Fruit fly (Drosophila melanogaster): ENCODE data around the gene Past1.
A peak's percentile ranks its signal among the peaks of the same experiment; 100 is the strongest.

The Past1 gene

dm6 chr3R:12717588-12718535, 20.7 kb downstream of the Past1 start (continued):
- TF ChIP-seq Taf1 (GFP tag; IDR thresholded peaks at IDR 0.05) (0 out of 2 replicates have a peak, but pooled peaks have one; percentile 23), ash1 (GFP tag; optimal IDR thresholded peaks at IDR 0.05) (no peak), Ets65A (GFP tag) (peak; percentile 66), sens (GFP tag) (peak; percentile 92), CG18619 (GFP tag; optimal IDR thresholded peaks at IDR 0.05) (peak; percentile 42), CG34422 (GFP tag; IDR thresholded peaks at IDR 0.05) (peak; percentile 37; the same call in 1 of the 3 replicates), dmrt99B (tag; optimal IDR thresholded peaks at IDR 0.05) (peak; percentile 70), CG13775 (GFP tag; optimal IDR thresholded peaks at IDR 0.05) (peak; percentile 41), Xbp1 (GFP tag; optimal IDR thresholded peaks at IDR 0.05) (peak; percentile 49), CG7357 (GFP tag; IDR thresholded peaks at IDR 0.05) (no peak; the same call in 2 of the 3 replicates), Nf-YB (GFP tag; optimal IDR thresholded peaks at IDR 0.05) (no peak), CG9932 (GFP tag; IDR thresholded peaks at IDR 0.05) (peak; percentile 64), CG4820 (GFP tag; optimal IDR thresholded peaks at IDR 0.05) (peak; percentile 2), pfk (GFP tag; optimal IDR thresholded peaks at IDR 0.05) (no peak), croc (GFP tag; conservative IDR thresholded peaks at IDR 0.05) (0 out of 3 replicates have a peak, but pooled peaks have one; percentile 32), dati (GFP tag; IDR thresholded peaks at IDR 0.05) (0 out of 2 replicates have a peak, but pooled peaks have one; percentile 29), ewg (GFP tag; optimal IDR thresholded peaks at IDR 0.05) (peak; percentile 82), CG16813 (GFP tag; IDR thresholded peaks at IDR 0.05; ENCODE audit: partially characterized antibody) (no peak), btn (GFP tag; optimal IDR thresholded peaks at IDR 0.05) (peak; percentile 10), NfI (GFP tag; optimal IDR thresholded peaks at IDR 0.05) (peak; percentile 47), gcm (GFP tag; optimal IDR thresholded peaks at IDR 0.05) (peak; percentile 27), exex (tag; optimal IDR thresholded peaks at IDR 0.05) (peak; percentile 63), CG31224 (GFP tag; IDR thresholded peaks at IDR 0.05) (0 out of 2 replicates have a peak, but pooled peaks have one; percentile 17), org-1 (GFP tag; optimal IDR thresholded peaks at IDR 0.05) (peak; percentile 9), Chrac-16 (GFP tag; optimal IDR thresholded peaks at IDR 0.05) (no peak), Meics (GFP tag; optimal IDR thresholded peaks at IDR 0.05) (peak; percentile 61), chn (GFP tag; optimal IDR thresholded peaks at IDR 0.05) (peak; percentile 53), Awh (GFP tag; IDR thresholded peaks at IDR 0.05) (0 out of 2 replicates have a peak, but pooled peaks have one; percentile 21), CG2875 (GFP tag; optimal IDR thresholded peaks at IDR 0.05) (peak; percentile 27), cwo (GFP tag; optimal IDR thresholded peaks at IDR 0.05) (peak; percentile 51), pho (GFP tag; optimal IDR thresholded peaks at IDR 0.05) (peak; percentile 51), Mrtf (GFP tag; IDR thresholded peaks at IDR 0.05) (peak; percentile 65; the same call in 2 of the 3 replicates), Ada2b (GFP tag; IDR thresholded peaks at IDR 0.05) (peak; percentile 70), CG32532 (GFP tag; IDR thresholded peaks at IDR 0.05) (peak; percentile 79), CG13123 (GFP tag; optimal IDR thresholded peaks at IDR 0.05) (no peak), CG2202 (tag; optimal IDR thresholded peaks at IDR 0.05) (no peak), CG9876 (GFP tag; optimal IDR thresholded peaks at IDR 0.05) (no peak), CG8388 (GFP tag; optimal IDR thresholded peaks at IDR 0.05) (peak; percentile 33), CG11085 (GFP tag; IDR thresholded peaks at IDR 0.05) (peak; percentile 53; the same call in 1 of the 2 replicates), CG6813 (GFP tag; optimal IDR thresholded peaks at IDR 0.05) (peak; percentile 50), sqz (GFP tag; optimal IDR thresholded peaks at IDR 0.05) (peak; percentile 10), CG7271 (tag; optimal IDR thresholded peaks at IDR 0.05) (no peak), lbe (GFP tag; optimal IDR thresholded peaks at IDR 0.05) (no peak), Hmr (GFP tag; optimal IDR thresholded peaks at IDR 0.05) (peak; percentile 46), ab (GFP tag; optimal IDR thresholded peaks at IDR 0.05) (no peak), Tbp (GFP tag; optimal IDR thresholded peaks at IDR 0.05) (no peak), CG17612 (GFP tag; IDR thresholded peaks at IDR 0.05) (no peak), CG1602 (GFP tag; optimal IDR thresholded peaks at IDR 0.05) (peak; percentile 25)

Measured in whole organism, embryonic.